Worm (Caenorhabditis elegans) whole organism, L4 larva: ENCODE results near the gene C29G2.6.

ENCODE experiments used
- ama-1 ChIP-seq: fragments of 150-350 bp; optimal IDR thresholded peaks from 2 replicates; lab custom pipeline; 2014; ENCODE audit warnings: inconsistent platforms, mixed read lengths
- dpl-1 ChIP-seq: fragments of 150-350 bp; optimal IDR thresholded peaks from 2 replicates; lab custom pipeline; 2014; ENCODE audit warnings: missing biosample characterization, missing genetic modification reagents, missing genetic modification characterization
- hlh-11 ChIP-seq: fragments of 200-800 bp; sonication (Bioruptor generic); optimal IDR thresholded peaks from 2 replicates; lab custom pipeline; 2018; ENCODE audit warnings: mild to moderate bottlenecking, missing genetic modification characterization, missing compliant biosample characterization
- lin-29 ChIP-seq: fragments of 200-800 bp; sonication (Bioruptor generic); IDR thresholded peaks from 2 replicates; pipeline ENCODE4 v1.3.6; 2022; ENCODE audit warnings: missing genetic modification reagents, missing genetic modification characterization, missing compliant biosample characterization
- lin-39 ChIP-seq: fragments of 150-350 bp; optimal IDR thresholded peaks from 2 replicates; lab custom pipeline; 2014; ENCODE audit warnings: missing biosample characterization, missing genetic modification reagents, missing genetic modification characterization
- lsy-2 ChIP-seq, 2 experiments: fragments of 150-350 bp in 1 of 2; sonication (generic microtip) in 1 of 2; optimal IDR thresholded peaks; 2 replicates each; lab custom pipeline; 2014 to 2017; ENCODE audit warnings: missing biosample characterization in 2 of 2, missing genetic modification characterization in 2 of 2
- php-3 ChIP-seq: fragments of 200-800 bp; sonication (Bioruptor generic); IDR thresholded peaks from 2 replicates; pipeline ENCODE4 v1.3.6; 2022; ENCODE audit warnings: missing genetic modification reagents, missing genetic modification characterization, missing compliant biosample characterization
- skn-1 ChIP-seq: fragments of 150-350 bp; optimal IDR thresholded peaks from 2 replicates; lab custom pipeline; 2014; ENCODE audit warnings: missing biosample characterization, missing genetic modification characterization

DNA sequence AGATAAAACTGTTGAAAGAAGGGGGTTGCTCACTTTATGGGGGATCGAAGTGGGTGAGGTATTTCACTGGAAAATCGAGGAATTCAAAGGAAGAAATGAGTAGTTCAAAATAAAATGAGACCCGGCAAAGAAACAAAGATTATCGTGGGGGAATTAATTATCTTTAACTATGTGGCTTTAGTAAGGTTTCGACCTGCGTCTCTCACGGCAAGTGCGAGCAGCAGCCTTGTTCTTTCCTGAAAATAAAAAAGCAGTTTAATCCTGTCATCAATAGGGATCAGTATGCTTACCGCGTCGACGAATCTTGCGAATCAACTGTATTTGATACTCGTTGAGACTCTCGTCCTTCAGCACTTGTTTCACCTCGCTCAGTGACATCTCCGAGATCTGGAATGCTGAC, 36.2 kb upstream of the C29G2.6 start, which contains the start of gene srh-271:
- no peak for TF ChIP-seq skn-1
- no peak for TF ChIP-seq ama-1 (lab: Kevin White, UChicago)
- TF ChIP-seq dpl-1 (GFP tag; lab: Kevin White, UChicago) = no peak
- no peak for TF ChIP-seq lsy-2 (tag; optimal IDR thresholded peaks at IDR 0.05; lab: Kevin White, UChicago)
- TF ChIP-seq hlh-11 = no peak
- TF ChIP-seq php-3 (GFP tag; lab: Robert Waterston, UW) = no peak
- no peak for TF ChIP-seq lin-39
- no peak for TF ChIP-seq lin-29 (GFP tag; lab: Robert Waterston, UW)
